Fruit fly (Drosophila melanogaster) ovary, adult (tissue): ENCODE results near the gene Tctp.

Experiments
- CG17801 ChIP-seq: fragments of 200-800 bp; optimal IDR thresholded peaks from 2 replicates; lab custom pipeline; 2019; ENCODE audit warnings: missing biosample characterization, mild to moderate bottlenecking, missing genetic modification characterization, moderate library complexity; ENCODE audit not compliant: partially characterized antibody

The Tctp gene

DNA sequence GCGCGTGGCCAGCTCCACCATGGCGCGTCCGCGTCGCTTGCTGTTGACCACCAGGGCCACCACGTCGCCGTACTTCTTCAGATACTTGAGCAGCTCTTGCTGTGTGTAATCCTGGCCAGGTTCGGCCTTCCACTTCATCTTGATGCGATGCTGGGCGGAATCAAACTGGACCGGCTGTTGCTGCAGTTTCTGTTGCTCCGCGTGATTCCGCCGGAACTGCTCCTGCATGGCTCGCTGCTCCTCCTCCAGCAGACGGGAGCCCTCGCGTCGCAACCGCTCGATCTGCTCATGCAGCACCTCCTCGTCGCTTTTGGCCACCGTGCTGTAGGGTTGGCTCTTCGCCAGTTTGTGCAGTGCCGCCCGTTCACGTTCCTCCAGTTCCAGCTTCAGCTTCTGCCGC is 21.0 kb downstream of the Tctp start:
- no peak for TF ChIP-seq CG17801 (GFP tag; lab: Kevin White, UChicago)

DNA sequence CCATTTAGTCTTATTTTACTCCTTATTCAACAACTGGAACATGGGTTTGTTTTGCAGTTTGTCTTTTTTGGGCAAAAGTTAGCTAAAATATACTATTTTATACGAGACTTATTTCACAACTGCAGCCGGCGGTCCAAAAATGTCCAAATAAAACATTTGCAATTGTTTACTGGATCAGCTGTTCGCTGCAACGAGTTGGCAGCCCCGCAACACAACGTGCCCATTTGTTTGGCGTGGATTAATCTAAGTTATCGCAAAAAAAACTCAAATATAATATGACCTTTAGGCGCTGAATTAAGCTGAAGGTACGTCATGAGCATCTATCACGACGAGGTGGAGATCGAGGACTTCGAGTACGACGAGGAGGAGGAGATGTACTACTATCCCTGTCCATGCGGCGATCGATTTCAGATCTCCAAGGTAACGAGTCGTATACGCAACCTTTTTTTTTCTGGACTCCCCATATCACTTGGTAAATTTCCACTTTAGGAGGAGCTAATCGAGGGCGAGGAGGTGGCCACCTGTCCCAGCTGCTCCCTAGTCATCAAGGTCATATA is 21.7 kb downstream of the Tctp start, which contains the start of the genes CG17187 and Dph3:
Gene CG17187, minus strand, starts transcription at position 175 of the 557 bp plus-strand sequence.
Gene Dph3, plus strand, starts transcription at position 208 of the 557 bp plus-strand sequence.
- TF ChIP-seq CG17801 (GFP tag; lab: Kevin White, UChicago), result no peak

DNA sequence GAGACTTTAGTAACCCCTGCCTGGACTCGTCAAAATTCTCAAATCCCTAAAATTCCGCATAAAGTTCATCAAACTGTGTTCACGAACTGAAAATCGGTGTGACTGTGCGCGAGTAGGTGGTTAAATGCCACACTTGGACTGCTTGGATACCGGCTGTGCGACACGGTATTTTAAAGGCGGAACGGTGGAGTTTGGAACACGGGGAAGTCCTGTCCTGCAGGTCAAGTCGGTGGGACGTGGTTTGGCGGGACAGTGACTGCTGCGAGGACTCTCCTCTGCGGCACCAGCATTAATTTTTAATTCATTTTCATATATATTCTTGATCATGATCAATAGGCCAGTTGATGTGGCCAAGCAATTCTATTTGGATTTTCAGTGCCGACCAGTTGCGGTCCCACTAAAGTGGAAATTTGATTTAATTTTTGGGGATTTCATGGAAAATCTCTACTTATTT is 24.9 kb downstream of the Tctp start, which contains the start of the genes Arfip and CG17721:
Gene Arfip, minus strand, starts transcription at position 96 of the 454 bp plus-strand sequence.
Gene CG17721, plus strand, starts transcription at position 223 of the 454 bp plus-strand sequence.
- TF ChIP-seq CG17801 (GFP tag; lab: Kevin White, UChicago), result no peak

DNA sequence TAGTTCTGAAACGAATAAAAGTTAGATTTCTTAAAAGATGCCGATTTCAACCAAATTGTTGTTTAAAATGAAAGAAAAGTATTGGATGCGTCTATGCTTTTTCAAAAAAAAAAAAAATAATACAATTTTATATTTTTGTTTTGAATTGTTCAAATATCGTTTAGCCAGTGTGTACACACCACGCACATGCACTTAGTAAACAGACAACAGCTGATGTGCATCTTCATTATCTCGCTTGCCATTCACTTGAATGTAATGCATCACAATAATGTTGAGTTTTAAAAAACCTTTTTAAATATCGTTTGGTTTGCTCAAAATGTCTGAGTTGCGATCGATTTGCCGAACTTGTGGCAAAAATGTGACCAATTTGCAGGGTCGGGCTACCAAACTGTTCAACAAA is 26.0 kb downstream of the Tctp start, which contains the start of gene CG31441:
Gene CG31441, plus strand, starts transcription at position 246 of the 400 bp plus-strand sequence.
- TF ChIP-seq CG17801 (GFP tag; lab: Kevin White, UChicago), result no peak

DNA sequence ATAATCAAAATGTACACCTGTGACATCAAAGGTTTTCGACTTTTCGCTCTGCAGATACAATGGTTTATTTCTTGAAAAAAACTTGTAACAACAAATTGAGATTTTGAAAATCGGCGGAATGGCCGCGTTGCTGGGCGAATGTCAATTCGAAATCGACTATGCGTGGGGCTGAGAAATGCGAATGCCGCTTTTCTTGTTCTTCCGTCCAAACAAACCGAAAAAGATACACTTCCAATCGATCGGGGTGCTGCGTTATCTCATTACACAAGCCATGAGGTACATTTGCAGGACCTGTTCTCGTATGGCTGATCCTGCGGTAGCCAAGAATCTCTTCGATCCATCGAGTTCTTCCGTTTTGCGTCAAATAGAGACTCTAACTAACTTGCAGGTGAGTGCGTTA is 27.6 kb downstream of the Tctp start, which contains the start of gene CG31388:
Gene CG31388, plus strand, starts transcription at position 218 of the 400 bp plus-strand sequence.
- no peak for TF ChIP-seq CG17801 (GFP tag; lab: Kevin White, UChicago)

DNA sequence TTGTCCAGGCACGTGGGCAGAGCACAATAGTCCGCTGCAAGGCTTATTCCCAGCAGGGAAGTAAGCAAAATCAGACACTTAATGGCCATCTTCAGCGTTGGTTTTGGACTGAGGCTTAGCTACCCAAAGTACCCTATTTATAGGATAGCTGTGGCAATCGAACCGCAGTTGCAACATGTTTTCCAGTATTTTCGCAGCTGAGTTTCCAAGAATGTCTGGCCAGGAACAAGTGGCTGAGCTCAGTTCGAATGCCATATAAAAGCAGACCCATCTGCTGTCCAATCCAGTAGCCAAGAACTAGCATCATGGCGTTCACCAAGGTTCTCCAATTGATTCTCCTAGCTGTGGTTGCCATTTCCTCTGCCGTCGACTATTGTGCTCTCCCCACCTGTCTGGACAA is 30.8 kb downstream of the Tctp start, which contains the start of the genes scpr-B and scpr-A:
Gene scpr-B, minus strand, starts transcription at position 101 of the 400 bp plus-strand sequence.
Gene scpr-A, plus strand, starts transcription at position 293 of the 400 bp plus-strand sequence.
- no peak for TF ChIP-seq CG17801 (GFP tag; lab: Kevin White, UChicago)

DNA sequence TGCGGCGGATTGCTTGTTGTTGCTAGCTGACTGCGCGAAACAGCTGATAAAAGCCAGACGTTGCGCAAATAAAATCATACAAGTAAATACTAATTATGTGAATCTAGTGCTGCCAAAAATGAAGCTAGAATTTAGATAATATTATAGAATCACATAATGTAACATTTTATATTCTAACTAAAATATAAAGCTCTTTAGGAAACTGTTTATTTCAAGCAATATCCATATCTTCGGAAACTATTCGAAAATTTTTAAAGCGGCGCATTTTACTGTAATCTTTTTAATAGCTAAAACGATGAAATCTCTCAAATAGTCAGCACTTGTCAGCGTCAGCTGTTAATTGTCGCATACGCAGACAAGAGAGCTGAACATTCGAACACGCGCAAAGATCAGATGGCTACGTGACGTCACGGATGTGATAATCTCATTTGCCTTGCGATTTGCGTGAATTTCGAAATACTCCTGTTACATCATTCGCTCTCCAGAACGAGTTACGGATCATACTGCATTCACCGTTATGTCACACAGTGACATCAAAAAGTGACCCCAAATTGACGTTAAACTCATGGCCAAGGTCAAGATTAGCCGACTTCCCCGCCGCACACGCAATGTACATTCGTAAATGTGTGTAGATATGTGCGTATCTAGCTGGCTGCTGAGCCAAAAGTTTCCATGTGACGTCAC is 33.2 kb downstream of the Tctp start:
- TF ChIP-seq CG17801 (GFP tag; lab: Kevin White, UChicago), result no peak

DNA sequence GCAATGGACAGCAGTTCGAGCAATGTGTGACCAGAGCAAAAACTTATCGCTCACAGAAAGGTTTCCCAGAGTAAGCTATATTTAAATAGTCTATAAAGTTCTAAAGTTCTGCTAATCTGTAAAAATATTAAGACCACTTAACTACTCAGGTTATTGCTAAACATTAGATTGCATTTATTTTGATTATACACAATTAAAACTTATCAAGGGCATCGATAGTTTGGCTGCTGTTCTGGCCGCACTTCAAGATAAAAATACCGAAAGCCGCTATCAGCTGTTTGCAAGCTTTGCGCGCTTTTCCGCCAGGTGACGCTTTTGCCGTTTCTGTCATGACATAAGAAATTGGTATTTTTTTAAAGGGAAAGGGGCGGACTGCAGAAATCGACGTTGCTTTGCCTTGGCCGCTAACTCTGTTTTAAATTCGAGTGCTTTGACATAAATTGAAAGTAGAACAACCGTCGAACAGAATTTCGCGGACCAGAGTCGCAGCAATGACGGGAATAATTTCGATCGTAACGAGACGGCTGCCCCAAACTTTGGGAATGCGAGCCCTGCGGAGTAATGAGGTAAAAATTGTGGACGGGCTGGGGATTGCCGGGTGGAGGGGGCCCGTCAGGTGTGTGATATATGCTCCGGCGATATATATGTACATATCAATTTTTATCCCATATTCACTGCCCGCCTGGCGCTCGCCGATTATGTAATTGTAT is 34.1 kb downstream of the Tctp start, which contains the start of the genes CG17734 and CG5214:
Gene CG17734, minus strand, starts transcription at position 49 of the 710 bp plus-strand sequence.
Gene CG5214, plus strand, starts transcription at position 352 of the 710 bp plus-strand sequence.
- no peak for TF ChIP-seq CG17801 (GFP tag; lab: Kevin White, UChicago)

DNA sequence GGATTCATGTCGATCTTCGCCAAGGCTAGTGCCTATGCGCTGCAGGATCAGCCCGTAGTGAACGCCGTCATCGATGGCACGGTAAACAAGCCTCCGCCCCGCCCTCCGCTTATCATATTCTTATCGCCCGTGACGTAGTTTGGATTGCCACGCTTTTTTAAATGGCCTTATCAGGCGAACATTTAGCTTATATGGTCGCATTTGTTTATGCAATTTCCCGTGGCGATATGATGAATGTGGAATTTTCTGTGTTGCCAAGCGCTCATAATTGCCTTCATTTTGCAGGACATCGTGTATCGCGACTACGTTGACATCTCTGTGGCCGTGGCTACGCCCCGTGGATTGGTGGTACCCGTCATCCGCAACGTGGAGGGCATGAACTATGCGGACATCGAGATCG is 35.8 kb downstream of the Tctp start:
- TF ChIP-seq CG17801 (GFP tag; lab: Kevin White, UChicago), result no peak

DNA sequence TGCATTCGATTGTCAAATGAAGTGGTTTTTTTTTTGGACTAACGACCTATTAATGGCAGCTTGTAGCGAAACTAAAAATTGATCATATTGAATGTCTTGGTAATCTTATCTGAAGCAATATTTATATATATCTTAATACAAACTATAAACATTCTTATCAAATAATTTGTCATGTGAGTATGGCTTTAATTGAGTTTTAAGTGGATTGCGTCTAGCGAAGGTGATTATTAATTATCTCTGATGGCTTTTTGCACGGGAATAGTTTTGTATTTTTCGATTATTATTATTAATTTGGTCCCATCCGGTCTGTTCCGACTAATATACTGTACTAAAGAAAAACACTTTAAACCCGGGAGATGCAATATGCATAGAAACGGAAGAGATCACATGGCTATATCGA is 36.8 kb downstream of the Tctp start:
- no peak for TF ChIP-seq CG17801 (GFP tag; lab: Kevin White, UChicago)

DNA sequence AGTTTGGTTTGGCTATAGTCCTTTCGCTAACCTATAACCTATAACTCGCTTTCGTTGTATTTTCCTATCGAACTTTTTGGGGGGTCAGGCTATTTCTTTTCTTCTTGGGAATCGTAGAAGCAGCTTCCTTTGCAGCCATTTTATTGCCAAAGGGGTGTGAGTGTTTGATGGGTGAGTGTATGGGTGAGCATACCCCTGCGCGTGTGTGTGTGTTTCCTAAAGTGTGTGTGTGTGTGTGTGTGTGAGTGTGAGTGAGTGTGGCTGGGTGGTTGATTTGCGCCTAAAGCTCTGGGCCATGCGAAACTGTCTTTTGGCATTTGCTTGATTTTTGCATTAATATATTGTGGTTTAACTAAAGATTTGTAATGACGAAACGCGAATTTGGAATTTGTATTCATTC is 43.7 kb downstream of the Tctp start:
- no peak for TF ChIP-seq CG17801 (GFP tag; lab: Kevin White, UChicago)

DNA sequence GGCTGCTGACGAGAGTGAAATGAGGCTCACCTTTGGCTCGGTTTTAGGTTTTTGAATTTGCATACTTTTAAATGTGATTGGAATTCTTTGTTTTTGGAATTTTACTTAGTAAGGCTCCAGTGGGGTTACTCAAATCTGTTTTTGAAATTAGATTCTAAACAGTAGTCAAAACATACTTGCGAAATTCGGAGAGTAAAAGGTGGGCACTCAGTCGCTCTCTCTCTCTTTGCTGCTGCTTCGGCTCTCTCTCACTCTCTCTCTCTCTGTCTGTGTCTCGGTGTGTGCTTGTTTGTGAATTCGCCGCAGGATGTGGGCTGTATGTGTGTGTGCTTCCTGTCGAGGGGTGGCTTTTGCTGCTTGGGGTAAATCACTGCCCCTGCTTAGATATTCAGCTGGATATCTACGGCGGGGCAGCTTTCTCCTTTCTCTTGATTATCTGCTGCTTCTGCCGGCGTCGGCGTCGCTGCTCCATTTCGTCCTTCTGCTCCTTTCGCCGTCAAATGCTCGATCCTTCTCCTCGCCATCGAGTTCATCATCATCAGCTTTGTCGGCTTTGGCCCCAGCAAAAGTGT is 44.4 kb downstream of the Tctp start:
- TF ChIP-seq CG17801 (GFP tag; lab: Kevin White, UChicago), result no peak

DNA sequence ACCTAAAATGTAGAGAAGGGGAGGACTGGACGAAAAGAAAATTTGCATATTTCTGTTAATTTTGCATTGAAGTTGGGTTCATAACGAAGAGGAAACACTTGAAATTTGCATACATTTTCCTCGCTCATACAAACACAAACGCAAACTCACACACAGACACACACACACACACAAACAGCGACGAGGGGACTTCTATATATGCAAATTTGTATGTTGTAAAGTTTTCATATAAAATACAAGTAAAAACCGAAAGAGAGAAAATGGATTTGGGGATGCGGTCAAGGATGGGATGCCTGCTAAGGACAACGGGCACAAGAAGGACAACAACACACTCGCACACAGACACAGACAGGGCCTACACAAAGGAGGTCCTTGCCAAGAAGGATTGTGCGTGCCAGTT is 47.5 kb downstream of the Tctp start:
- no peak for TF ChIP-seq CG17801 (GFP tag; lab: Kevin White, UChicago)

DNA sequence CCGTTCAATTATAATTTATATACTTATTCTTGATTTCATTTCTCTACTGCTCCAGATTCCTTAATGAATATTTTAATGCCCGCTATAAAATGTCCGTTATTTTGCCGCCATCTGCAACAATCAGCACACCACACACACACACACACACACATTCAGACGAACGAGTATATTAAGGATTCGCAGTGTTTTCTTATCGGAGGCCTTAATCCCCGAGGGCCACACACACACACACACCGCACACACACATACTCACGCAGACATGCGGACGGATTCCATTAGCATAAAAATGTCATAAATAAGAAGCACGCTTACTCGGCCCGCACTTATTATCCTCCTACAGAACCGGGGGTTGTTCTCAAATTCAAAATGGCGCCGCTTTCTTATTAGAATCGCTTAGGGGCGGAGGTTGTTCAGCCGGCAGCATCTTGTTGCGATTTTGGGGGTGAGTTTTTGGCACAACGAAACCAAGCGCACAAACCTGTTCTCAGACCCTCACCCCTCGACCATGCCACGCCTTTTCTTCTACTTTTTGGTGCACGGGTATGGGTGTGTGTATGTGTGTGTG is 51.0 kb downstream of the Tctp start:
- TF ChIP-seq CG17801 (GFP tag; lab: Kevin White, UChicago), result no peak
